Worm (Caenorhabditis elegans): ENCODE data around the gene F28E10.4.

F28E10.4 gene

DNA sequence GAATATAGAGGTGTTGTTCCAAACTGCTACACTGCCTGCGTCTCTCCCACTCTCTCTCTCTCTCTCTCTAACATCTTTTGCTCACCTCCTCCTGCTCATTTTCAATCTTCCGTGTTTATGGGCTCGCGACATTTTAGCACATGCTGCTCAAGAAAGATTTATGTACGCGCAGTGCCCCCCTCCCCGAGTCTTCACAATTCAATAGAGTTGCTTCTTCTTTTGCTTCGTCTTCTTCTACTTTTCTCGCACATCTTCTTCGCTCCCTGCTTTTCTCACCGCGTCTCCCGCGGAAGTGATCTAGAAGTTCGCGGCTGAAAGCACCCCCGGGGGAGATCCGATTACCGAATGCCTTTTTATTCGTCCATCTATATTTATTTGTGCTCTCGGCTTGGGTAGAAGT, 3.4 kb upstream of the F28E10.4 start:
- peak; percentile 9 for TF ChIP-seq irx-1 (tag; optimal IDR thresholded peaks at IDR 0.05)
- no peak for TF ChIP-seq efl-1 (optimal IDR thresholded peaks at IDR 0.05)
- TF ChIP-seq efl-1 (GFP tag; optimal IDR thresholded peaks at IDR 0.05 in 1 of 2) = peak in 1 of 2 experiments; percentile 2
- TF ChIP-seq lin-13 (GFP tag; optimal IDR thresholded peaks at IDR 0.05) = peak; percentile 9
- TF ChIP-seq fkh-8 (tag; optimal IDR thresholded peaks at IDR 0.05) = peak; percentile 64
- TF ChIP-seq zip-4 (GFP tag; optimal IDR thresholded peaks at IDR 0.05) = no peak
- TF ChIP-seq fkh-10 (GFP tag; optimal IDR thresholded peaks at IDR 0.05) = peak; percentile 77
- no peak for TF ChIP-seq dsc-1 (tag; optimal IDR thresholded peaks at IDR 0.05)
- TF ChIP-seq lin-14 (GFP tag; optimal IDR thresholded peaks at IDR 0.05) = peak; percentile 79
- no peak for TF ChIP-seq elt-3 (tag; optimal IDR thresholded peaks at IDR 0.05)
- TF ChIP-seq nhr-47 (tag; optimal IDR thresholded peaks at IDR 0.05) = peak; percentile 27
- TF ChIP-seq tlp-1 (tag; optimal IDR thresholded peaks at IDR 0.05) = no peak
- TF ChIP-seq mef-2 (tag; optimal IDR thresholded peaks at IDR 0.05) = no peak
- TF ChIP-seq nhr-71 (tag; optimal IDR thresholded peaks at IDR 0.05) = peak; percentile 24
- no peak for TF ChIP-seq grh-1 (GFP tag; IDR thresholded peaks at IDR 0.05)
- TF ChIP-seq snpc-4 (tag; optimal IDR thresholded peaks at IDR 0.05) = no peak

ce11 chrIV:4568402-4568891, 1.2 kb upstream of the F28E10.4 start, which contains the start of gene F28E10.1:
TSS of gene F28E10.1 (plus strand) at chrIV:4568841.
- TF ChIP-seq hlh-4 (tag; optimal IDR thresholded peaks at IDR 0.05) (no peak), lin-14 (GFP tag; optimal IDR thresholded peaks at IDR 0.05) (peak; percentile 54), zag-1 (tag; optimal IDR thresholded peaks at IDR 0.05) (no peak), fkh-10 (GFP tag; optimal IDR thresholded peaks at IDR 0.05) (peak; percentile 77)

- TF ChIP-seq lsy-2 (tag; optimal IDR thresholded peaks at IDR 0.05) = no peak
- TF ChIP-seq ztf-11 (tag; optimal IDR thresholded peaks at IDR 0.05) = no peak
- no peak for TF ChIP-seq ceh-90 (tag; optimal IDR thresholded peaks at IDR 0.05)
- TF ChIP-seq C34B4.2 (tag; optimal IDR thresholded peaks at IDR 0.05) = no peak
- TF ChIP-seq fos-1 (tag; optimal IDR thresholded peaks at IDR 0.05) = no peak
- no peak for TF ChIP-seq nhr-84 (tag; optimal IDR thresholded peaks at IDR 0.05)
- no peak for TF ChIP-seq lin-15B (tag; optimal IDR thresholded peaks at IDR 0.05)
- TF ChIP-seq ets-5 (GFP tag; IDR thresholded peaks at IDR 0.05) = no peak
- TF ChIP-seq snu-23 (GFP tag; optimal IDR thresholded peaks at IDR 0.05) = no peak
- TF ChIP-seq mdl-1 (tag; optimal IDR thresholded peaks at IDR 0.05) = no peak
Measured at ce11 chrIV:4565882-4566281, 1.4 kb downstream of the F28E10.4 start.

- TF ChIP-seq irx-1 (tag; optimal IDR thresholded peaks at IDR 0.05) (no peak), nhr-90 (tag; optimal IDR thresholded peaks at IDR 0.05; ENCODE audit: poor library complexity) (no peak), lsy-2 (tag; optimal IDR thresholded peaks at IDR 0.05) (no peak), isw-1 (GFP tag; IDR thresholded peaks at IDR 0.05) (no peak), nhr-85 (tag) (peak; percentile 44), lin-35 (GFP tag; optimal IDR thresholded peaks at IDR 0.05) (no peak), xbp-1 (tag; optimal IDR thresholded peaks at IDR 0.05) (no peak)
Measured at ce11 chrIV:4564541-4564940, 2.7 kb downstream of the F28E10.4 start.

ce11 chrIV:4562599-4563116, 4.6 kb downstream of the F28E10.4 start, which contains the start of gene igeg-1:
TSS of gene igeg-1 (plus strand) at chrIV:4562649.
- TF ChIP-seq rnt-1 (tag; optimal IDR thresholded peaks at IDR 0.05) = no peak
- TF ChIP-seq nhr-28 (tag; optimal IDR thresholded peaks at IDR 0.05) = no peak
- TF ChIP-seq fkh-10 (GFP tag; optimal IDR thresholded peaks at IDR 0.05) = no peak
- TF ChIP-seq C16A3.4 (tag; optimal IDR thresholded peaks at IDR 0.05) = no peak
- no peak for TF ChIP-seq efl-1 (optimal IDR thresholded peaks at IDR 0.05)
- TF ChIP-seq efl-1 (GFP tag; optimal IDR thresholded peaks at IDR 0.05 in 1 of 2) = peak in 1 of 2 experiments; percentile 28

Measured in whole organism, L1 larva.